Worm (Caenorhabditis elegans) whole organism, midembryonic: ENCODE data around the gene Y62F5A.9.

Experiments used
- T22C8.4 ChIP-seq: fragments of 200-800 bp; sonication (Bioruptor generic); IDR thresholded peaks from 2 replicates; pipeline ENCODE4 v1.3.6; 2022; ENCODE audit warnings: missing genetic modification characterization, missing compliant biosample characterization
- cog-1 ChIP-seq: sonication (generic microtip); optimal IDR thresholded peaks from 2 replicates; lab custom pipeline; 2016; ENCODE audit warnings: missing genetic modification characterization, missing compliant biosample characterization
- flt-1 ChIP-seq: fragments of 200-800 bp; sonication (Bioruptor generic); IDR thresholded peaks from 2 replicates; pipeline ENCODE4 v1.3.6; 2022; ENCODE audit warnings: missing genetic modification characterization, missing compliant biosample characterization
- klf-2 ChIP-seq: fragments of 200-800 bp; sonication (Bioruptor generic); conservative IDR thresholded peaks from 2 replicates; pipeline ENCODE4 v1.3.6; 2022; ENCODE audit warnings: missing genetic modification reagents, missing genetic modification characterization, missing compliant biosample characterization
- med-1 ChIP-seq: sonication (generic microtip); optimal IDR thresholded peaks from 2 replicates; lab custom pipeline; 2017; ENCODE audit warnings: missing genetic modification characterization, mild to moderate bottlenecking, missing compliant biosample characterization, antibody characterized with exemption, missing genetic modification reagents; ENCODE audit not compliant: insufficient read depth
- ref-1 ChIP-seq: fragments of 200-800 bp; sonication (Bioruptor generic); conservative IDR thresholded peaks from 2 replicates; pipeline ENCODE4 v1.3.6; 2022; ENCODE audit warnings: missing genetic modification reagents, missing genetic modification characterization, missing compliant biosample characterization
- tab-1 ChIP-seq: fragments of 200-800 bp; sonication (Bioruptor generic); IDR thresholded peaks from 2 replicates; pipeline ENCODE4 v1.3.6; 2022; ENCODE audit warnings: missing genetic modification characterization, missing compliant biosample characterization
- ztf-23 ChIP-seq: fragments of 200-800 bp; sonication (Bioruptor generic); IDR thresholded peaks from 2 replicates; pipeline ENCODE4 v1.3.6; 2022; ENCODE audit warnings: missing genetic modification reagents, missing genetic modification characterization, missing compliant biosample characterization
- ztf-29 ChIP-seq: fragments of 200-800 bp; sonication (Bioruptor generic); IDR thresholded peaks from 2 replicates; pipeline ENCODE4 v1.3.6; 2022; ENCODE audit warnings: missing genetic modification reagents, missing genetic modification characterization, missing compliant biosample characterization

Gene Y62F5A.9

DNA sequence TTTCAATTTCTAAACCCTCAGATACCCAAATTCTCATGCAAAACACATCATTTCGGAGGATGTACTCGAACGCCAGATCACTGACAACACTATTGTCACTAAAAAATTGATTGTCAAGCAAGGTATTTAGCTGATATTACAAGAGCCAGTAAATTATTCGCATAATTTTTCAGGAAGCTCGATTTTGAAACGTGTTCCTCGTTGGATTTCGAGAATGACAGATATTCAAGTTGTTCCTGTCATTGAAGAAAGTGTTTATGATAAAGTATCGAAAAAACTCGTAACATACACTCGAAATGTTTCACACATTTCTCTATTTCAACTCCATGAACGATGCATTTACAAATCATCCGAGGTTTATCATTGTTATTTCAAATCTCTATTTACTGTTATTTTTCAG is 42.8 kb downstream of the Y62F5A.9 start:
- no peak for TF ChIP-seq T22C8.4 (GFP tag; lab: Robert Waterston, UW)
- no peak for TF ChIP-seq flt-1 (GFP tag; lab: Robert Waterston, UW)
- no peak for TF ChIP-seq ztf-23 (GFP tag; lab: Robert Waterston, UW)
- TF ChIP-seq klf-2 (GFP tag; lab: Robert Waterston, UW): no peak
- TF ChIP-seq cog-1 (tag; lab: Kevin White, UChicago): no peak
- no peak for TF ChIP-seq ref-1
- no peak for TF ChIP-seq med-1 (GFP tag; lab: Kevin White, UChicago)
- no peak for TF ChIP-seq ztf-29 (GFP tag; lab: Robert Waterston, UW)
- TF ChIP-seq tab-1 (GFP tag; lab: Robert Waterston, UW): no peak

DNA sequence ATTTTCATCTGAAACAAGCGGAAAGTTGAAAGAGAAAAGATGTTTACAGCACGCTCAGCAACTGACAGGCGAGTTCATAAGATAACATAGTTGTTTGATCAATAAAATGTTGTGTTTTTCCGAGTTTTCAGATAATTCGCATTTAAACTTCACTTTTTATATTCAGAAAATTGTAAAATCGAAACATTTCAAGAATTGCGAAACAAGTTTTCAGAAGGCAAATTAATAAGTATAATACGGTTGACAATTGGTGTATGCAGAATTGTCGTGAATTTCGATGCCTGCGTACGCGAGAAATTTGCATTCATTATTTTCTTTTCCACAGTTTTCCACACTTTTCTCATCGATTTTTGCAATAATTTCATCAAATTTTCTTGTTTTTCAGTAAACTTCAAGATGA is 43.3 kb downstream of the Y62F5A.9 start, which contains the start of the genes ooc-3 and B0334.4:
TSS of gene ooc-3 (minus strand) at position 15 of the 400 bp plus-strand sequence.
TSS of gene B0334.4 (plus strand) at position 386 of the 400 bp plus-strand sequence.
- TF ChIP-seq flt-1 (GFP tag; lab: Robert Waterston, UW): no peak
- no peak for TF ChIP-seq ztf-23 (GFP tag; lab: Robert Waterston, UW)
- TF ChIP-seq ref-1: no peak
- TF ChIP-seq med-1 (GFP tag; lab: Kevin White, UChicago): no peak
- no peak for TF ChIP-seq ztf-29 (GFP tag; lab: Robert Waterston, UW)
- TF ChIP-seq tab-1 (GFP tag; lab: Robert Waterston, UW): no peak
- no peak for TF ChIP-seq klf-2 (GFP tag; lab: Robert Waterston, UW)
- TF ChIP-seq T22C8.4 (GFP tag; lab: Robert Waterston, UW): no peak
- TF ChIP-seq cog-1 (tag; lab: Kevin White, UChicago): no peak

DNA sequence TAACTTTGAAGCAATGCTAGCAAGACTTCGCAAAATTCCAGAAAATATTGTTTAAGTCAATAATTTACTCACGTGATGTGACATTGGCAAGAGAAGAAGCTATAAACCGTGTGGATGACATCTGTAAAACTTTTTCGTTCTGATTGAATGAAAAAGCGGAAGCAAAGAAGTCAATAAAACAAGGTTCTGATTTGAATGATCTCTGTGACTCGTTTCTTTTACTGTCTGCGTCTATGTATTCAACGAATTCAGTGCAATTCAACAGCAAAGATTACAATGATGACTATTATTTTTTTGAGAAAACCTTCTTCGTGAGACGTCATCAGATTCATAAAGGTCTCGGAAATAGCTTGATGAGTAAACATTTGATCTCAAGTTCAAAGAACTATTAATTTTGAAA is 45.8 kb downstream of the Y62F5A.9 start, which contains the start of gene hacl-1:
TSS of gene hacl-1 (minus strand) at position 121 of the 400 bp plus-strand sequence.
- TF ChIP-seq ztf-29 (GFP tag; lab: Robert Waterston, UW) (no peak), flt-1 (GFP tag; lab: Robert Waterston, UW) (no peak), med-1 (GFP tag; lab: Kevin White, UChicago) (no peak), ref-1 (no peak), T22C8.4 (GFP tag; lab: Robert Waterston, UW) (no peak), ztf-23 (GFP tag; lab: Robert Waterston, UW) (no peak), cog-1 (tag; lab: Kevin White, UChicago) (no peak), klf-2 (GFP tag; lab: Robert Waterston, UW) (no peak), tab-1 (GFP tag; lab: Robert Waterston, UW) (no peak)

DNA sequence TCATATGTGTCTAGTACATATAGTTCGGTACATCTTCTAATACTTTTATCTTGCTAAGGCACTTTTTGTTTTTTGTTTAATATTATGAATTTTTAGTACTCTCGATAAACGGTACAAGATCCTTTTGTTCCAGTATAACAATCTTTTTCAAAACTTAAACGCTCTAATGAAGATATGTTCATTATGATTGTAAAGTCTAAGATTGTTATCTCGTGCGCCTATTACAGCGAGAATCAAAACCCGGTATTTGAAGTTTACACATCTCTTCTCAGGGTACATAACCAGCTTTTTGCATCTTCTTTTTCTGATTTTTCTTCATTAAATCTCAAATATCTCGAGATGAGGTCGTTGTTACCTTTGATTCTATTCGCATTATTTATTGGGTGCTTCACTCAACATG is 50.6 kb downstream of the Y62F5A.9 start, which contains the start of gene B0334.13:
TSS of gene B0334.13 (plus strand) at position 301 of the 400 bp plus-strand sequence.
- no peak for TF ChIP-seq ref-1
- no peak for TF ChIP-seq med-1 (GFP tag; lab: Kevin White, UChicago)
- no peak for TF ChIP-seq tab-1 (GFP tag; lab: Robert Waterston, UW)
- no peak for TF ChIP-seq cog-1 (tag; lab: Kevin White, UChicago)
- no peak for TF ChIP-seq klf-2 (GFP tag; lab: Robert Waterston, UW)
- TF ChIP-seq ztf-29 (GFP tag; lab: Robert Waterston, UW): no peak
- TF ChIP-seq T22C8.4 (GFP tag; lab: Robert Waterston, UW): no peak
- TF ChIP-seq ztf-23 (GFP tag; lab: Robert Waterston, UW): no peak
- no peak for TF ChIP-seq flt-1 (GFP tag; lab: Robert Waterston, UW)

DNA sequence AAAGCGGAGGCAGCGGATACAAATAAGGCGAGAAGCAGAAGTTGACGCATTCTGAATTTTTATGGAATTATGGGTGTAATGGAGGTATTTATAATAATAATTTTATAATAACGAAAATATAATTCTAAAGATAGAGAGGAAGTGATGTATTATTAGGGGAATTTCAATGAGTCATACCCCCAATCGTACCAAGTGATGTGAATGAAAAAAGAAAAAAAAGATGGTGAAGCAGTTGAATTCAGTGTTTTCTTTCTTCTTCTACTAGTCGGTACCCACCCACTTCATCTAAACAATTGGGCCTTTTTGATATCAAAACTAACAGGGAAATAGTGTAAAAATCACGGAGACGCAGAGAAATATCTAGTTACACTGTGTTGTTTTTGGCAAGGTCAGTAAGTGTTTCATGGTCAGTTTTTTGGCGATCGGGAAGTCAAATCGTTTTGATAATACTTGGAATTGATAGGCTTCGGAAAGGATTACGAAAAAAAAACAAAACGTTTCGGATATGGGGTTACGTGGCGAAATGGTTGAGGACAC is 51.9 kb downstream of the Y62F5A.9 start, which contains the start of gene ttr-18:
TSS of gene ttr-18 (minus strand) at position 51 of the 537 bp plus-strand sequence.
- no peak for TF ChIP-seq cog-1 (tag; lab: Kevin White, UChicago)
- TF ChIP-seq flt-1 (GFP tag; lab: Robert Waterston, UW): no peak
- no peak for TF ChIP-seq klf-2 (GFP tag; lab: Robert Waterston, UW)
- no peak for TF ChIP-seq tab-1 (GFP tag; lab: Robert Waterston, UW)
- no peak for TF ChIP-seq med-1 (GFP tag; lab: Kevin White, UChicago)
- TF ChIP-seq ztf-23 (GFP tag; lab: Robert Waterston, UW): no peak
- TF ChIP-seq ztf-29 (GFP tag; lab: Robert Waterston, UW): no peak
- TF ChIP-seq T22C8.4 (GFP tag; lab: Robert Waterston, UW): no peak
- no peak for TF ChIP-seq ref-1

DNA sequence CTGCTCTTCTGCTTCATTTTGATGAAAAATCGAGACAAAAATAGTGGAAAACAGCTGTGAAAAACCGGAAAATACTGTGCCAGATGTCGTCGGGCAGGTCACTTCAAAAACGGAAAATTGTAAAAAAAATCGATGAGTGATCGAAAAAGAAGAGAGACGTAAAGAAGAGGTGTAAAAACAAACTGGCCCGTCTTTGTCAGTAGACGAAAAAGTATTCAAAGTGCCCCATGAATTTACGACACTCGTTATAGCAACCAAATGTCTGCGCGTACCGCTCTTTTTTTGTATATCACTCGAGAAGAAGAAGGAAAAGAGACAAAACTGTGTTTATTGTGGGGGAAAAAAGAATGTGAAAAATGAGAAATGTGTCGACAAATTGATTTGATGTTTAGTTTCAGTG is 53.4 kb downstream of the Y62F5A.9 start, which contains the start of gene twk-5:
TSS of gene twk-5 (minus strand) at position 101 of the 400 bp plus-strand sequence.
- TF ChIP-seq cog-1 (tag; lab: Kevin White, UChicago) (no peak), tab-1 (GFP tag; lab: Robert Waterston, UW) (no peak), ztf-29 (GFP tag; lab: Robert Waterston, UW) (no peak), ztf-23 (GFP tag; lab: Robert Waterston, UW) (no peak), flt-1 (GFP tag; lab: Robert Waterston, UW) (no peak), klf-2 (GFP tag; lab: Robert Waterston, UW) (no peak), med-1 (GFP tag; lab: Kevin White, UChicago) (no peak), T22C8.4 (GFP tag; lab: Robert Waterston, UW) (no peak), ref-1 (no peak)
